Fruit fly (Drosophila melanogaster) whole organism, embryonic: ENCODE measurements around the gene CG18234.

Experiments
- Adf1 ChIP-seq: fragments of 200-800 bp; sonication (Bioruptor generic); IDR thresholded peaks from 2 replicates; pipeline ENCODE4 v1.3.6; 2022; ENCODE audit warnings: missing biosample characterization, missing genetic modification characterization
- BEAF-32 ChIP-seq: fragments of 200-800 bp; sonication (Bioruptor generic); optimal IDR thresholded peaks from 3 replicates; lab custom pipeline; 2017; ENCODE audit warnings: missing biosample characterization, missing genetic modification characterization, mild to moderate bottlenecking, moderate library complexity, missing genetic modification reagents
- CG10267 ChIP-seq: fragments of 200-800 bp; sonication (Bioruptor generic); optimal IDR thresholded peaks from 2 replicates; lab custom pipeline; 2018; ENCODE audit warnings: missing biosample characterization, mild to moderate bottlenecking, missing genetic modification characterization, moderate library complexity
- CG12744 ChIP-seq: fragments of 200-800 bp; sonication (Bioruptor generic); optimal IDR thresholded peaks from 2 replicates; lab custom pipeline; 2016; ENCODE audit warnings: missing biosample characterization, missing genetic modification characterization
- CG12942 ChIP-seq: fragments of 200-800 bp; sonication (Bioruptor generic); optimal IDR thresholded peaks from 3 replicates; lab custom pipeline; 2016; ENCODE audit warnings: missing biosample characterization, missing genetic modification characterization
- CG1603 ChIP-seq: fragments of 200-800 bp; sonication (Bioruptor generic); optimal IDR thresholded peaks from 2 replicates; lab custom pipeline; 2019; ENCODE audit warnings: missing biosample characterization, mild to moderate bottlenecking, missing genetic modification characterization, moderate library complexity
- CG16863 ChIP-seq: fragments of 200-800 bp; sonication (Bioruptor generic); optimal IDR thresholded peaks from 3 replicates; lab custom pipeline; 2016; ENCODE audit warnings: missing biosample characterization, missing genetic modification characterization
- CG2202 ChIP-seq: fragments of 200-800 bp; sonication (Bioruptor generic); optimal IDR thresholded peaks from 2 replicates; lab custom pipeline; 2018; ENCODE audit warnings: missing biosample characterization, mild to moderate bottlenecking, missing genetic modification characterization
- CG30020 ChIP-seq: fragments of 200-800 bp; optimal IDR thresholded peaks from 2 replicates; lab custom pipeline; 2019; ENCODE audit warnings: missing biosample characterization, mild to moderate bottlenecking, missing genetic modification characterization, moderate library complexity
- CG34376 ChIP-seq: fragments of 200-800 bp; sonication (Bioruptor generic); optimal IDR thresholded peaks from 2 replicates; lab custom pipeline; 2018; ENCODE audit warnings: missing biosample characterization, mild to moderate bottlenecking, missing genetic modification characterization
- CG3847 ChIP-seq: fragments of 200-800 bp; sonication (Bioruptor generic); IDR thresholded peaks from 2 replicates; pipeline ENCODE4 v1.3.6; 2022; ENCODE audit warnings: missing biosample characterization, missing genetic modification characterization
- CG3995 ChIP-seq: fragments of 200-800 bp; sonication (Bioruptor generic); optimal IDR thresholded peaks from 3 replicates; lab custom pipeline; 2016; ENCODE audit warnings: missing biosample characterization, missing genetic modification characterization
- CG4617 ChIP-seq: fragments of 200-800 bp; sonication (Bioruptor generic); optimal IDR thresholded peaks from 3 replicates; lab custom pipeline; 2016; ENCODE audit warnings: missing biosample characterization, missing genetic modification characterization, borderline replicate concordance
- CG4730 ChIP-seq: fragments of 200-800 bp; sonication (Bioruptor generic); IDR thresholded peaks from 2 replicates; pipeline ENCODE4 v1.3.6; 2022; ENCODE audit warnings: missing biosample characterization, missing genetic modification characterization
- CG7357 ChIP-seq: fragments of 200-800 bp; sonication (Bioruptor generic); IDR thresholded peaks from 3 replicates; pipeline ENCODE4 v1.3.6; 2022; ENCODE audit warnings: missing biosample characterization, missing genetic modification characterization
- CG7839 ChIP-seq: fragments of 200-800 bp; sonication (Bioruptor generic); optimal IDR thresholded peaks from 3 replicates; lab custom pipeline; 2018; ENCODE audit warnings: missing biosample characterization, mild to moderate bottlenecking, missing genetic modification characterization, moderate library complexity
- CG9609 ChIP-seq: fragments of 200-800 bp; sonication (Bioruptor generic); optimal IDR thresholded peaks from 3 replicates; lab custom pipeline; 2016; ENCODE audit warnings: missing biosample characterization, missing genetic modification characterization
- D ChIP-seq, 2 experiments: fragments of 200-800 bp in 1 of 2; fragments of >200 bp in 1 of 2; sonication (Bioruptor generic) in 1 of 2; optimal IDR thresholded peaks; 2 replicates in 1 of 2; 3 replicates in 1 of 2; lab custom pipeline; 2017; ENCODE audit warnings: mild to moderate bottlenecking in 1 of 2, missing biosample characterization in 1 of 2, missing genetic modification characterization in 1 of 2, missing genetic modification reagents in 1 of 2
- Dll ChIP-seq: fragments of 200-800 bp; sonication (Bioruptor generic); IDR thresholded peaks from 4 replicates; pipeline ENCODE4 v1.3.6; 2022; ENCODE audit warnings: missing biosample characterization, missing genetic modification characterization; ENCODE audit not compliant: partially characterized antibody
- ERR ChIP-seq: fragments of 200-800 bp; sonication (Bioruptor generic); optimal IDR thresholded peaks from 2 replicates; lab custom pipeline; 2016; ENCODE audit warnings: missing biosample characterization, missing genetic modification characterization
- H15 ChIP-seq: fragments of 200-800 bp; sonication (Bioruptor generic); IDR thresholded peaks from 3 replicates; pipeline ENCODE4 v1.3.6; 2022; ENCODE audit warnings: missing biosample characterization, missing genetic modification characterization
- H2.0 ChIP-seq: fragments of 200-800 bp; sonication (Bioruptor generic); IDR thresholded peaks from 2 replicates; pipeline ENCODE4 v1.3.6; 2022; ENCODE audit warnings: missing biosample characterization, missing genetic modification characterization
- HLH4C ChIP-seq: fragments of 200-800 bp; sonication (Bioruptor generic); IDR thresholded peaks from 3 replicates; pipeline ENCODE4 v1.3.6; 2022; ENCODE audit warnings: missing biosample characterization, missing genetic modification characterization; ENCODE audit not compliant: partially characterized antibody
- Hr39 ChIP-seq: fragments of >200 bp; optimal IDR thresholded peaks from 2 replicates; lab custom pipeline; 2017
- Hr78 ChIP-seq, 2 experiments: fragments of 200-800 bp in 1 of 2; fragments of >200 bp in 1 of 2; sonication (Bioruptor generic) in 1 of 2; optimal IDR thresholded peaks; 2 replicates each; lab custom pipeline; 2017 to 2019; ENCODE audit warnings: missing biosample characterization in 2 of 2, missing genetic modification characterization in 2 of 2, mild to moderate bottlenecking in 1 of 2, moderate library complexity in 1 of 2
- Hsf ChIP-seq: fragments of 200-800 bp; sonication (Bioruptor generic); optimal IDR thresholded peaks from 3 replicates; lab custom pipeline; 2016; ENCODE audit warnings: missing biosample characterization, missing genetic modification characterization
- Kr ChIP-seq: fragments of 200-800 bp; sonication (Bioruptor generic); optimal IDR thresholded peaks from 2 replicates; lab custom pipeline; 2017; ENCODE audit warnings: missing biosample characterization, mild to moderate bottlenecking, missing genetic modification characterization
- Mrtf ChIP-seq: fragments of 200-800 bp; sonication (Bioruptor generic); IDR thresholded peaks from 3 replicates; pipeline ENCODE4 v1.3.6; 2022; ENCODE audit warnings: missing biosample characterization, missing genetic modification characterization
- Poxn ChIP-seq: fragments of 200-800 bp; sonication (Bioruptor generic); IDR thresholded peaks from 2 replicates; pipeline ENCODE4 v1.3.6; 2022; ENCODE audit warnings: missing biosample characterization, missing genetic modification characterization
- Side ChIP-seq: fragments of 200-800 bp; sonication (Bioruptor generic); optimal IDR thresholded peaks from 2 replicates; lab custom pipeline; 2016; ENCODE audit warnings: missing biosample characterization, missing genetic modification characterization
- Taf1 ChIP-seq: fragments of 200-800 bp; sonication (Bioruptor generic); IDR thresholded peaks from 2 replicates; pipeline ENCODE4 v1.3.6; 2022; ENCODE audit warnings: missing biosample characterization, missing genetic modification characterization
- Tbp ChIP-seq: fragments of >200 bp; optimal IDR thresholded peaks from 2 replicates; lab custom pipeline; 2018; ENCODE audit warnings: missing biosample characterization, missing genetic modification characterization
- aop ChIP-seq: fragments of 200-800 bp; sonication (Bioruptor generic); IDR thresholded peaks from 2 replicates; pipeline ENCODE4 v1.3.6; 2022; ENCODE audit warnings: missing biosample characterization, missing genetic modification characterization
- chif ChIP-seq, 2 experiments: fragments of 200-800 bp; sonication (Bioruptor generic); optimal IDR thresholded peaks; 3 replicates each; lab custom pipeline; 2016; ENCODE audit warnings: missing biosample characterization in 2 of 2, missing genetic modification characterization in 2 of 2
- cwo ChIP-seq: fragments of 200-800 bp; sonication (Bioruptor generic); optimal IDR thresholded peaks from 3 replicates; lab custom pipeline; 2017; ENCODE audit warnings: missing biosample characterization, missing genetic modification characterization, mild to moderate bottlenecking, moderate library complexity, missing genetic modification reagents
- eyg ChIP-seq: fragments of 200-800 bp; sonication (Bioruptor generic); optimal IDR thresholded peaks from 3 replicates; lab custom pipeline; 2016; ENCODE audit warnings: missing biosample characterization, missing genetic modification characterization
- hth ChIP-seq: fragments of >200 bp; optimal IDR thresholded peaks from 2 replicates; lab custom pipeline; 2017; ENCODE audit warnings: inconsistent platforms
- ind ChIP-seq: fragments of 200-800 bp; sonication (Bioruptor generic); optimal IDR thresholded peaks from 3 replicates; lab custom pipeline; 2016; ENCODE audit warnings: missing biosample characterization, missing genetic modification characterization
- jumu ChIP-seq: fragments of 200-800 bp; sonication (Bioruptor generic); optimal IDR thresholded peaks from 3 replicates; lab custom pipeline; 2016; ENCODE audit warnings: missing biosample characterization, missing genetic modification characterization
- lov ChIP-seq, 2 experiments: fragments of 200-800 bp in 1 of 2; fragments of >200 bp in 1 of 2; sonication (Bioruptor generic) in 1 of 2; IDR thresholded peaks in 1 of 2; optimal IDR thresholded peaks in 1 of 2; 2 replicates in 1 of 2; 3 replicates in 1 of 2; pipeline versions ENCODE4 v1.3.6 to Lab custom; 2017 to 2022; ENCODE audit warnings: missing biosample characterization in 1 of 2, missing genetic modification characterization in 1 of 2
- psq ChIP-seq: fragments of 200-800 bp; sonication (Bioruptor generic); optimal IDR thresholded peaks from 2 replicates; lab custom pipeline; 2017; ENCODE audit warnings: missing biosample characterization, missing genetic modification characterization
- rib ChIP-seq: fragments of 200-800 bp; sonication (Bioruptor generic); IDR thresholded peaks from 2 replicates; pipeline ENCODE4 v1.3.6; 2022; ENCODE audit warnings: missing biosample characterization, missing genetic modification characterization
- scrt ChIP-seq: fragments of 200-800 bp; sonication (Bioruptor generic); optimal IDR thresholded peaks from 2 replicates; lab custom pipeline; 2018; ENCODE audit warnings: missing biosample characterization, mild to moderate bottlenecking, missing genetic modification characterization, moderate library complexity
- sens-2 ChIP-seq: fragments of 200-800 bp; sonication (Bioruptor generic); IDR thresholded peaks from 2 replicates; pipeline ENCODE4 v1.3.6; 2022; ENCODE audit warnings: missing biosample characterization, missing genetic modification characterization
- sima ChIP-seq: fragments of 200-800 bp; sonication (Bioruptor generic); optimal IDR thresholded peaks from 2 replicates; lab custom pipeline; 2016; ENCODE audit warnings: missing biosample characterization, missing genetic modification characterization
- slbo ChIP-seq: fragments of 200-800 bp; sonication (Bioruptor generic); IDR thresholded peaks from 2 replicates; pipeline ENCODE4 v1.3.6; 2022; ENCODE audit warnings: missing biosample characterization, missing genetic modification characterization
- sug ChIP-seq: fragments of 200-800 bp; optimal IDR thresholded peaks from 2 replicates; lab custom pipeline; 2019; ENCODE audit warnings: missing biosample characterization, mild to moderate bottlenecking, missing genetic modification characterization, moderate library complexity
- tio ChIP-seq: fragments of 200-800 bp; sonication (Bioruptor generic); optimal IDR thresholded peaks from 2 replicates; lab custom pipeline; 2017; ENCODE audit warnings: missing biosample characterization, missing genetic modification characterization, inconsistent platforms

The CG18234 gene

dm6 chr3L:18640584-18641527, 37.6 kb downstream of the CG18234 start (continued):
- TF ChIP-seq CG10267 (tag; lab: Kevin White, UChicago) (peak; percentile 85), sug (tag; lab: Kevin White, UChicago) (peak; percentile 90), CG7357 (GFP tag; lab: Robert Waterston, UW) (peak; percentile 88), CG1603 (tag; lab: Kevin White, UChicago) (peak; percentile 88), CG3995 (GFP tag; lab: Kevin White, UChicago) (peak; percentile 57), cwo (GFP tag; lab: Kevin White, UChicago) (peak; percentile 90), Side (GFP tag; lab: Kevin White, UChicago) (peak; percentile 76), CG34376 (GFP tag; lab: Kevin White, UChicago) (peak; percentile 81), D (optimal IDR thresholded peaks at IDR 0.05; lab: Kevin White, UChicago) (no peak), D (GFP tag; optimal IDR thresholded peaks at IDR 0.05; lab: Kevin White, UChicago) (peak; percentile 67), slbo (peak; percentile 99), ERR (GFP tag; lab: Kevin White, UChicago) (peak; percentile 88), Poxn (GFP tag; lab: Robert Waterston, UW) (peak; percentile 82), psq (GFP tag; lab: Kevin White, UChicago) (peak; percentile 73), CG30020 (tag; lab: Kevin White, UChicago) (peak; percentile 28), CG12942 (GFP tag; lab: Kevin White, UChicago) (peak; percentile 88), CG3847 (GFP tag; lab: Robert Waterston, UW) (peak; percentile 98), H15 (GFP tag; lab: Robert Waterston, UW) (peak; percentile 97), jumu (GFP tag; lab: Kevin White, UChicago) (peak; percentile 72), CG4617 (GFP tag; lab: Kevin White, UChicago) (peak; percentile 76), scrt (GFP tag; lab: Kevin White, UChicago) (peak; percentile 82), CG9609 (GFP tag; lab: Kevin White, UChicago) (peak; percentile 92), Hr39 (lab: Kevin White, UChicago) (no peak), ind (GFP tag; lab: Kevin White, UChicago) (peak; percentile 92), chif (GFP tag; optimal IDR thresholded peaks at IDR 0.05; lab: Kevin White, UChicago) (peak; percentile 91 to 94), Dll (GFP tag; lab: Robert Waterston, UW) (no peak), sens-2 (GFP tag; lab: Robert Waterston, UW) (peak; percentile 94), tio (GFP tag; lab: Kevin White, UChicago) (peak; percentile 75), CG16863 (GFP tag; lab: Kevin White, UChicago) (peak; percentile 91), BEAF-32 (GFP tag; lab: Kevin White, UChicago) (no peak), aop (GFP tag; lab: Robert Waterston, UW) (peak; percentile 91), CG4730 (GFP tag; lab: Robert Waterston, UW) (peak; percentile 97), CG7839 (tag; lab: Kevin White, UChicago) (peak; percentile 92), Hr78 (GFP tag; optimal IDR thresholded peaks at IDR 0.05; lab: Kevin White, UChicago) (peak in 1 of 2 experiments; percentile 86), CG12744 (GFP tag; lab: Kevin White, UChicago) (peak; percentile 94), HLH4C (GFP tag; lab: Robert Waterston, UW) (no peak), Mrtf (GFP tag; lab: Robert Waterston, UW) (peak; percentile 98), eyg (GFP tag; lab: Kevin White, UChicago) (peak; percentile 89), Adf1 (GFP tag; lab: Robert Waterston, UW) (peak; percentile 95), Hsf (peak; percentile 96), lov (optimal IDR thresholded peaks at IDR 0.05; lab: Kevin White, UChicago) (no peak), lov (GFP tag; IDR thresholded peaks at IDR 0.05; lab: Robert Waterston, UW) (peak; percentile 94), Tbp (no peak), rib (GFP tag; lab: Robert Waterston, UW) (peak; percentile 98), sima (GFP tag; lab: Kevin White, UChicago) (peak; percentile 88), H2.0 (GFP tag; lab: Robert Waterston, UW) (peak; percentile 98), Taf1 (GFP tag; lab: Robert Waterston, UW) (peak; percentile 99), CG2202 (peak; percentile 73), hth (lab: Kevin White, UChicago) (no peak), Kr (GFP tag; lab: Kevin White, UChicago) (no peak)
